Fruit fly (Drosophila melanogaster): ENCODE measurements around the gene bard.

The bard gene

dm6 chr3R:18049272-18050015, 31.4 kb upstream of the bard start (continued):
- TF ChIP-seq ERR (GFP tag; optimal IDR thresholded peaks at IDR 0.05) (no peak), Atf6 (GFP tag; IDR thresholded peaks at IDR 0.05) (0 out of 2 replicates have a peak, but pooled peaks have one; percentile 17), gsb-n (tag; optimal IDR thresholded peaks at IDR 0.05) (peak; percentile 56), ham (GFP tag; IDR thresholded peaks at IDR 0.05) (no peak), stc (GFP tag; IDR thresholded peaks at IDR 0.05) (no peak; the same call in 1 of the 2 replicates), CG14860 (GFP tag; IDR thresholded peaks at IDR 0.05; ENCODE audit: partially characterized antibody) (no peak), HLH54F (GFP tag; optimal IDR thresholded peaks at IDR 0.05) (no peak), CG10267 (tag; optimal IDR thresholded peaks at IDR 0.05) (peak; percentile 74), en (GFP tag; optimal IDR thresholded peaks at IDR 0.05) (no peak), Fer3 (tag; optimal IDR thresholded peaks at IDR 0.05) (peak; percentile 34), CG1603 (tag; optimal IDR thresholded peaks at IDR 0.05) (peak; percentile 42), CG30431 (GFP tag; optimal IDR thresholded peaks at IDR 0.05) (peak; percentile 73), Xrp1 (GFP tag; IDR thresholded peaks at IDR 0.05) (peak; percentile 53; the same call in 1 of the 2 replicates), Camta (GFP tag; optimal IDR thresholded peaks at IDR 0.05) (peak; percentile 9), CrebB (tag; optimal IDR thresholded peaks at IDR 0.05) (no peak), D (optimal IDR thresholded peaks at IDR 0.05) (no peak), D (GFP tag; optimal IDR thresholded peaks at IDR 0.05) (peak; percentile 70), CG7987 (GFP tag; optimal IDR thresholded peaks at IDR 0.05) (no peak), Hr39 (optimal IDR thresholded peaks at IDR 0.05) (no peak), CG16863 (GFP tag; optimal IDR thresholded peaks at IDR 0.05) (no peak), dan (GFP tag; IDR thresholded peaks at IDR 0.05) (no peak), ATbp (GFP tag; optimal IDR thresholded peaks at IDR 0.05) (peak; percentile 61), CG11085 (GFP tag; IDR thresholded peaks at IDR 0.05) (no peak; the same call in 1 of the 2 replicates), CG3838 (GFP tag; optimal IDR thresholded peaks at IDR 0.05) (no peak), zfh2 (GFP tag; optimal IDR thresholded peaks at IDR 0.05) (no peak), CG30020 (tag; optimal IDR thresholded peaks at IDR 0.05) (peak; percentile 16), trem (tag; optimal IDR thresholded peaks at IDR 0.05) (peak; percentile 34), scrt (GFP tag; optimal IDR thresholded peaks at IDR 0.05) (peak; percentile 18), CG12071 (GFP tag; optimal IDR thresholded peaks at IDR 0.05) (no peak), Tbp (GFP tag; optimal IDR thresholded peaks at IDR 0.05) (no peak), CG11560 (tag; IDR thresholded peaks at IDR 0.05) (0 out of 3 replicates have a peak, but pooled peaks have one; percentile 32), Dip2 (GFP tag; IDR thresholded peaks at IDR 0.05) (no peak), CG9437 (GFP tag; optimal IDR thresholded peaks at IDR 0.05) (peak; percentile 69), eve (GFP tag; optimal IDR thresholded peaks at IDR 0.05) (peak in 1 of 2 experiments; percentile 79), sim (GFP tag; IDR thresholded peaks at IDR 0.05) (no peak), Eip74EF (GFP tag; optimal IDR thresholded peaks at IDR 0.05) (peak in 1 of 2 experiments; percentile 69), Ada2b (GFP tag; IDR thresholded peaks at IDR 0.05) (peak; percentile 47; the same call in 1 of the 2 replicates), Ravus (GFP tag; IDR thresholded peaks at IDR 0.05) (no peak), Fer2 (tag; optimal IDR thresholded peaks at IDR 0.05) (no peak), CG10431 (GFP tag; optimal IDR thresholded peaks at IDR 0.05) (no peak), Doc2 (GFP tag; IDR thresholded peaks at IDR 0.05) (no peak), HmgZ (tag; optimal IDR thresholded peaks at IDR 0.05) (peak; percentile 34), CTCF (GFP tag; optimal IDR thresholded peaks at IDR 0.05) (no peak), Side (GFP tag; optimal IDR thresholded peaks at IDR 0.05) (no peak), CG5953 (GFP tag; IDR thresholded peaks at IDR 0.05) (no peak), CkIIα-i1 (GFP tag; IDR thresholded peaks at IDR 0.05) (no peak), da (GFP tag; optimal IDR thresholded peaks at IDR 0.05) (no peak), fd64A (GFP tag; optimal IDR thresholded peaks at IDR 0.05) (no peak), CG17912 (GFP tag; optimal IDR thresholded peaks at IDR 0.05) (no peak), grn (GFP tag; optimal IDR thresholded peaks at IDR 0.05) (no peak), Dp (GFP tag; optimal IDR thresholded peaks at IDR 0.05) (no peak), CG4820 (GFP tag; optimal IDR thresholded peaks at IDR 0.05) (peak; percentile 65)

Measured in whole organism, embryonic.